Worm (Caenorhabditis elegans) whole organism, young adult: Measurements from ENCODE around the gene srt-22.

Experiments
- B0019.2 ChIP-seq: fragments of 200-800 bp; sonication (Bioruptor generic); conservative IDR thresholded peaks from 2 replicates; pipeline ENCODE4 v1.3.6; 2022; ENCODE audit warnings: missing genetic modification reagents, missing genetic modification characterization, missing compliant biosample characterization
- B0035.1 ChIP-seq: sonication (generic microtip); optimal IDR thresholded peaks from 2 replicates; lab custom pipeline; 2016; ENCODE audit warnings: missing genetic modification characterization, mild to moderate bottlenecking, missing compliant biosample characterization, missing genotype, missing genetic modification reagents
- C06A6.2 ChIP-seq: fragments of 200-800 bp; sonication (Bioruptor generic); conservative IDR thresholded peaks from 2 replicates; pipeline ENCODE4 v1.3.6; 2022; ENCODE audit warnings: missing genetic modification characterization, missing compliant biosample characterization
- C17E4.6 ChIP-seq: fragments of 200-800 bp; sonication (Bioruptor generic); IDR thresholded peaks from 2 replicates; pipeline ENCODE4 v1.3.6; 2022; ENCODE audit warnings: missing genetic modification reagents, missing genetic modification characterization, missing compliant biosample characterization
- F33H1.4 ChIP-seq: fragments of 200-800 bp; sonication (Bioruptor generic); IDR thresholded peaks from 2 replicates; pipeline ENCODE4 v1.3.6; 2022; ENCODE audit warnings: missing genetic modification reagents, missing genetic modification characterization, missing compliant biosample characterization
- F37B4.10 ChIP-seq: fragments of 200-800 bp; sonication (Bioruptor generic); IDR thresholded peaks from 2 replicates; pipeline ENCODE4 v1.3.6; 2022; ENCODE audit warnings: missing genetic modification characterization, missing compliant biosample characterization
- F39B2.1 ChIP-seq: fragments of 200-800 bp; sonication (Bioruptor generic); IDR thresholded peaks from 2 replicates; pipeline ENCODE4 v1.3.6; 2022; ENCODE audit warnings: missing genetic modification reagents, missing genetic modification characterization, missing compliant biosample characterization
- F49E8.2 ChIP-seq: sonication (generic microtip); optimal IDR thresholded peaks from 3 replicates; lab custom pipeline; 2017; ENCODE audit warnings: missing genetic modification characterization, mild to moderate bottlenecking, missing compliant biosample characterization, antibody characterized with exemption, moderate library complexity; ENCODE audit not compliant: insufficient read depth
- F52B5.7 ChIP-seq: sonication (generic microtip); optimal IDR thresholded peaks from 2 replicates; lab custom pipeline; 2016; ENCODE audit warnings: mild to moderate bottlenecking, missing genetic modification characterization, missing compliant biosample characterization
- F57A8.1 ChIP-seq: fragments of 200-800 bp; sonication (Bioruptor generic); optimal IDR thresholded peaks from 2 replicates; lab custom pipeline; 2018; ENCODE audit warnings: mild to moderate bottlenecking, missing genetic modification characterization, moderate library complexity, missing compliant biosample characterization
- T26A5.8 ChIP-seq: sonication (generic microtip); optimal IDR thresholded peaks from 2 replicates; lab custom pipeline; 2016; ENCODE audit warnings: missing genetic modification characterization, missing compliant biosample characterization
- Y53G8AR.9 ChIP-seq: fragments of 200-800 bp; sonication (Bioruptor generic); conservative IDR thresholded peaks from 2 replicates; pipeline ENCODE4 v1.3.6; 2022; ENCODE audit warnings: missing genetic modification reagents, missing genetic modification characterization, missing compliant biosample characterization
- akir-1 ChIP-seq: fragments of 200-800 bp; sonication (Bioruptor generic); optimal IDR thresholded peaks from 2 replicates; lab custom pipeline; 2018; ENCODE audit warnings: mild to moderate bottlenecking, missing genetic modification characterization, moderate library complexity, missing compliant biosample characterization
- aptf-2 ChIP-seq: fragments of 200-800 bp; sonication (Bioruptor generic); conservative IDR thresholded peaks from 2 replicates; pipeline ENCODE4 v1.3.6; 2022; ENCODE audit warnings: missing genetic modification reagents, missing genetic modification characterization, missing compliant biosample characterization
- ceh-100 ChIP-seq: fragments of 200-800 bp; sonication (Bioruptor generic); IDR thresholded peaks from 2 replicates; pipeline ENCODE4 v1.3.6; 2022; ENCODE audit warnings: missing genetic modification reagents, missing genetic modification characterization, missing compliant biosample characterization
- chd-7 ChIP-seq: sonication (generic microtip); optimal IDR thresholded peaks from 2 replicates; lab custom pipeline; 2016; ENCODE audit warnings: mild to moderate bottlenecking, missing genetic modification characterization, moderate library complexity, missing compliant biosample characterization
- ekl-4 ChIP-seq: fragments of 200-800 bp; sonication (Bioruptor generic); IDR thresholded peaks from 2 replicates; pipeline ENCODE4 v1.3.6; 2022; ENCODE audit warnings: missing genetic modification reagents, missing genetic modification characterization, missing compliant biosample characterization
- fkh-3 ChIP-seq: sonication (generic microtip); optimal IDR thresholded peaks from 2 replicates; lab custom pipeline; 2016; ENCODE audit warnings: mild to moderate bottlenecking, missing genetic modification characterization, missing compliant biosample characterization
- hmg-20 ChIP-seq: fragments of 200-800 bp; sonication (Bioruptor generic); IDR thresholded peaks from 2 replicates; pipeline ENCODE4 v1.3.6; 2022; ENCODE audit warnings: missing genetic modification reagents, missing genetic modification characterization, missing compliant biosample characterization
- hsf-1 ChIP-seq: fragments of 200-800 bp; sonication (Bioruptor generic); IDR thresholded peaks from 2 replicates; pipeline ENCODE4 v1.3.6; 2022; ENCODE audit warnings: missing genetic modification reagents, missing genetic modification characterization, missing compliant biosample characterization
- lag-1 ChIP-seq: fragments of 200-800 bp; sonication (Bioruptor generic); IDR thresholded peaks from 2 replicates; pipeline ENCODE4 v1.3.6; 2022; ENCODE audit warnings: missing genetic modification reagents, missing genetic modification characterization, missing compliant biosample characterization
- lin-26 ChIP-seq: fragments of 200-800 bp; sonication (Bioruptor generic); IDR thresholded peaks from 2 replicates; pipeline ENCODE4 v1.3.6; 2022; ENCODE audit warnings: missing genetic modification reagents, missing genetic modification characterization, missing compliant biosample characterization
- lir-1 ChIP-seq: fragments of 200-800 bp; sonication (Bioruptor generic); conservative IDR thresholded peaks from 2 replicates; pipeline ENCODE4 v1.3.6; 2022; ENCODE audit warnings: missing genetic modification reagents, missing genetic modification characterization, missing compliant biosample characterization
- madf-10 ChIP-seq: sonication (generic microtip); optimal IDR thresholded peaks from 2 replicates; lab custom pipeline; 2016; ENCODE audit warnings: mild to moderate bottlenecking, missing genetic modification characterization, missing compliant biosample characterization
- madf-6 ChIP-seq: fragments of 200-800 bp; sonication (Bioruptor generic); IDR thresholded peaks from 2 replicates; pipeline ENCODE4 v1.3.6; 2022; ENCODE audit warnings: missing genetic modification reagents, missing genetic modification characterization, missing compliant biosample characterization
- mxl-1 ChIP-seq: sonication (generic microtip); optimal IDR thresholded peaks from 2 replicates; lab custom pipeline; 2016; ENCODE audit warnings: missing genetic modification characterization, missing compliant biosample characterization
- nhr-120 ChIP-seq: fragments of 200-800 bp; sonication (Bioruptor generic); IDR thresholded peaks from 2 replicates; pipeline ENCODE4 v1.3.6; 2022; ENCODE audit warnings: missing genetic modification characterization, missing compliant biosample characterization
- nhr-80 ChIP-seq: sonication (generic microtip); optimal IDR thresholded peaks from 2 replicates; lab custom pipeline; 2016; ENCODE audit warnings: missing genetic modification characterization, missing compliant biosample characterization
- nhr-90 ChIP-seq: sonication (generic microtip); optimal IDR thresholded peaks from 2 replicates; lab custom pipeline; 2016; ENCODE audit warnings: missing genotype, mild to moderate bottlenecking, missing genetic modification characterization, missing compliant biosample characterization
- rec-8 ChIP-seq, 2 experiments: sonication (generic microtip); optimal IDR thresholded peaks; 2 replicates each; lab custom pipeline; 2016; ENCODE audit warnings: mild to moderate bottlenecking in 2 of 2, missing genetic modification characterization in 2 of 2, missing genetic modification reagents in 2 of 2, missing genotype in 2 of 2, missing biosample characterization in 1 of 2, missing compliant biosample characterization in 1 of 2, moderate library complexity in 1 of 2
- sdz-38 ChIP-seq: sonication (generic microtip); optimal IDR thresholded peaks from 2 replicates; lab custom pipeline; 2016; ENCODE audit warnings: missing genotype, missing genetic modification characterization, missing compliant biosample characterization
- snpc-3.4 ChIP-seq: sonication (generic microtip); optimal IDR thresholded peaks from 2 replicates; lab custom pipeline; 2017; ENCODE audit warnings: missing genetic modification characterization, mild to moderate bottlenecking, missing compliant biosample characterization, antibody characterized with exemption, moderate library complexity, missing genotype, missing genetic modification reagents
- unc-130 ChIP-seq: sonication (generic microtip); optimal IDR thresholded peaks from 2 replicates; lab custom pipeline; 2016; ENCODE audit warnings: missing genetic modification reagents, missing genetic modification characterization, missing compliant biosample characterization
- unc-62 ChIP-seq: fragments of 150-350 bp; optimal IDR thresholded peaks from 2 replicates; lab custom pipeline; 2014; ENCODE audit warnings: missing biosample characterization, missing genetic modification reagents, missing genetic modification characterization
- ztf-22 ChIP-seq: fragments of 200-800 bp; sonication (Bioruptor generic); optimal IDR thresholded peaks from 2 replicates; lab custom pipeline; 2018; ENCODE audit warnings: mild to moderate bottlenecking, missing genetic modification characterization, moderate library complexity, missing compliant biosample characterization

Gene srt-22

ce11 chrV:15337405-15337804, 21.7 kb upstream of the srt-22 start, which contains the start of gene wrt-7:
TSS of gene wrt-7 (minus strand) at chrV:15337505.
- TF ChIP-seq F33H1.4 (no peak), lag-1 (GFP tag; lab: Robert Waterston, UW) (no peak), snpc-3.4 (no peak), B0035.1 (tag; lab: Kevin White, UChicago) (no peak), hmg-20 (no peak), B0019.2 (no peak), nhr-90 (tag; lab: Kevin White, UChicago) (no peak), madf-6 (no peak), lir-1 (GFP tag; lab: Robert Waterston, UW) (no peak), F52B5.7 (tag; lab: Kevin White, UChicago) (no peak), fkh-3 (no peak), nhr-80 (no peak), aptf-2 (GFP tag; lab: Robert Waterston, UW) (no peak), akir-1 (GFP tag; lab: Kevin White, UChicago) (no peak), Y53G8AR.9 (no peak), chd-7 (no peak), F39B2.1 (GFP tag; lab: Robert Waterston, UW) (no peak), nhr-120 (GFP tag; lab: Robert Waterston, UW) (no peak), unc-130 (GFP tag; lab: Kevin White, UChicago) (no peak), ceh-100 (GFP tag; lab: Robert Waterston, UW) (no peak)

ce11 chrV:15332851-15333250, 17.1 kb upstream of the srt-22 start, which contains the start of gene srw-113:
TSS of gene srw-113 (plus strand) at chrV:15333151.
- TF ChIP-seq mxl-1 (tag; lab: Kevin White, UChicago) (no peak), ekl-4 (GFP tag; lab: Robert Waterston, UW) (no peak), sdz-38 (no peak), C17E4.6 (GFP tag; lab: Robert Waterston, UW) (no peak), ztf-22 (GFP tag; lab: Kevin White, UChicago) (no peak), F57A8.1 (GFP tag; lab: Kevin White, UChicago) (no peak), aptf-2 (GFP tag; lab: Robert Waterston, UW) (no peak), madf-6 (no peak), lin-26 (GFP tag; lab: Robert Waterston, UW) (no peak), madf-10 (tag; lab: Kevin White, UChicago) (no peak), rec-8 (tag; optimal IDR thresholded peaks at IDR 0.05; lab: Kevin White, UChicago) (no peak), unc-62 (GFP tag; lab: Kevin White, UChicago) (no peak), C06A6.2 (GFP tag; lab: Robert Waterston, UW) (no peak), unc-130 (GFP tag; lab: Kevin White, UChicago) (no peak), F37B4.10 (GFP tag; lab: Robert Waterston, UW) (no peak), snpc-3.4 (no peak), chd-7 (no peak), F49E8.2 (tag; lab: Kevin White, UChicago) (no peak), hsf-1 (GFP tag; lab: Robert Waterston, UW) (no peak)

ce11 chrV:15330314-15330713, 14.6 kb upstream of the srt-22 start, which contains the start of gene srh-295:
TSS of gene srh-295 (plus strand) at chrV:15330614.
- TF ChIP-seq hmg-20: no peak
- no peak for TF ChIP-seq T26A5.8 (tag; lab: Kevin White, UChicago)
